Fruit fly (Drosophila melanogaster): ENCODE data around the gene CG34296.

The CG34296 gene

dm6 chr3R:29725577-29726240 lies 3.4 kb downstream of the CG34296 start, which contains the start of gene Kul (continued):
- TF ChIP-seq CG1621 (tag; optimal IDR thresholded peaks at IDR 0.05): peak; percentile 69
- TF ChIP-seq CG32006 (GFP tag; optimal IDR thresholded peaks at IDR 0.05): peak; percentile 51
- TF ChIP-seq OdsH (GFP tag; optimal IDR thresholded peaks at IDR 0.05): no peak
- TF ChIP-seq CG8632 (GFP tag; optimal IDR thresholded peaks at IDR 0.05): no peak
- no peak for TF ChIP-seq dsx (GFP tag; optimal IDR thresholded peaks at IDR 0.05; ENCODE audit: poor library complexity, severe bottlenecking)
- TF ChIP-seq CG6276 (GFP tag; optimal IDR thresholded peaks at IDR 0.05): peak; percentile 74
- TF ChIP-seq Eip78C (GFP tag): no peak
- TF ChIP-seq Hr38 (GFP tag; optimal IDR thresholded peaks at IDR 0.05): no peak
- no peak for TF ChIP-seq Hr39 (GFP tag; optimal IDR thresholded peaks at IDR 0.05)

dm6 chr3R:29726277-29726676 lies 3.9 kb downstream of the CG34296 start:
- TF ChIP-seq acj6 (GFP tag; optimal IDR thresholded peaks at IDR 0.05) (no peak), vri (GFP tag; optimal IDR thresholded peaks at IDR 0.05) (no peak), CG6163 (GFP tag; IDR thresholded peaks at IDR 0.05) (peak; percentile 24; the same call in 2 of the 3 replicates)

DNA sequence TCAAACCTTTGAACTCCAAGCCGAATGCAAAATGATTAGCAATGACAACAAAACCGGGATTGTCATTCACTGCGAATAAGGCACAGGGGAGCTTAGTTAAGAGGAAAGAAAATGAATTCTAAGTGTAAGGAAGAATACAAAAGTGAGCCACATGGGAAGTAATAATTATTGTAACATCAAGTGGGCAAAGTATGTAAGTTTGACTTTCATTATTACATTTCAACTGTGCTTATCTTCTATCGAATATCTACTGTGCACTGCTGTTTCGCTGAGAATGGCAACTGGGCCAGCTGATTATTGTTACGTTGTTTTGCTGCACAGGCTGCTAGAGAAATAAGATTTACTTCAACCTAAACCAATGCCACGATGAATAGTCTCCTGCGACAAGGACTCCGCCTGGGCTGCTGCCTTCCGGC lies 14.3 kb downstream of the CG34296 start, which contains the start of the genes CG7601 and CIA30:
CG7601 (minus strand) TSS at position 68 of the 416 bp plus-strand sequence.
CIA30 (plus strand) TSS at position 288 of the 416 bp plus-strand sequence.
- TF ChIP-seq achi (GFP tag; optimal IDR thresholded peaks at IDR 0.05): peak; percentile 98
- TF ChIP-seq CG11294 (GFP tag; IDR thresholded peaks at IDR 0.05): peak; percentile 100
- peak; percentile 95 for TF ChIP-seq Eip93F (GFP tag; optimal IDR thresholded peaks at IDR 0.05)
- TF ChIP-seq CG6854 (GFP tag; optimal IDR thresholded peaks at IDR 0.05): peak; percentile 97
- peak; percentile 98 for TF ChIP-seq Lpt (GFP tag; optimal IDR thresholded peaks at IDR 0.05)
- peak; percentile 98 for TF ChIP-seq CG6808 (GFP tag; optimal IDR thresholded peaks at IDR 0.05)
- TF ChIP-seq CG4318 (GFP tag; optimal IDR thresholded peaks at IDR 0.05): peak; percentile 97
- no peak for TF ChIP-seq fkh (GFP tag; optimal IDR thresholded peaks at IDR 0.05)
- peak; percentile 98 for TF ChIP-seq net (GFP tag; optimal IDR thresholded peaks at IDR 0.05)
- TF ChIP-seq dac (GFP tag; optimal IDR thresholded peaks at IDR 0.05): peak; percentile 98
- TF ChIP-seq topi (GFP tag; optimal IDR thresholded peaks at IDR 0.05): peak; percentile 100
- peak; percentile 100 for TF ChIP-seq svp (GFP tag)
- TF ChIP-seq CG8319 (GFP tag; optimal IDR thresholded peaks at IDR 0.05): peak; percentile 99
- TF ChIP-seq CG9139 (GFP tag; optimal IDR thresholded peaks at IDR 0.05): peak; percentile 98
- TF ChIP-seq Hr38 (GFP tag; optimal IDR thresholded peaks at IDR 0.05): peak; percentile 98
- peak; percentile 99 for TF ChIP-seq CG3032 (tag; optimal IDR thresholded peaks at IDR 0.05)
- peak; percentile 99 for TF ChIP-seq Eip75B (GFP tag; optimal IDR thresholded peaks at IDR 0.05)
- TF ChIP-seq Hr4 (GFP tag; optimal IDR thresholded peaks at IDR 0.05): peak; percentile 99
- peak; percentile 100 for TF ChIP-seq cyc (GFP tag; optimal IDR thresholded peaks at IDR 0.05)
- peak; percentile 99 for TF ChIP-seq CG10669 (GFP tag; optimal IDR thresholded peaks at IDR 0.05)
- peak; percentile 100 for TF ChIP-seq CG15336 (GFP tag; IDR thresholded peaks at IDR 0.05)
- peak; percentile 95 for TF ChIP-seq CG16779 (tag; optimal IDR thresholded peaks at IDR 0.05)
- TF ChIP-seq Smox (GFP tag; optimal IDR thresholded peaks at IDR 0.05): peak; percentile 99
- peak; percentile 99 for TF ChIP-seq CG6792 (GFP tag; optimal IDR thresholded peaks at IDR 0.05)
- peak; percentile 99 for TF ChIP-seq Sox14 (GFP tag; optimal IDR thresholded peaks at IDR 0.05)
- peak; percentile 99 for TF ChIP-seq acj6 (GFP tag; optimal IDR thresholded peaks at IDR 0.05)
- TF ChIP-seq ss (GFP tag; optimal IDR thresholded peaks at IDR 0.05): peak; percentile 96 to 98
- peak; percentile 99 for TF ChIP-seq pdm3 (GFP tag; optimal IDR thresholded peaks at IDR 0.05)
- TF ChIP-seq Sox102F (GFP tag; optimal IDR thresholded peaks at IDR 0.05): peak; percentile 98
- TF ChIP-seq fd85E (GFP tag; optimal IDR thresholded peaks at IDR 0.05): peak; percentile 96
- TF ChIP-seq spab (GFP tag; optimal IDR thresholded peaks at IDR 0.05): peak; percentile 99
- TF ChIP-seq vri (GFP tag; optimal IDR thresholded peaks at IDR 0.05): peak; percentile 98
- TF ChIP-seq CG11902 (GFP tag; optimal IDR thresholded peaks at IDR 0.05): peak; percentile 100
- peak; percentile 100 for TF ChIP-seq Eip78C (GFP tag)
- TF ChIP-seq Ets96B (tag; optimal IDR thresholded peaks at IDR 0.05): peak; percentile 98
- TF ChIP-seq CG6276 (GFP tag; optimal IDR thresholded peaks at IDR 0.05): peak; percentile 98
- TF ChIP-seq Gug (GFP tag; IDR thresholded peaks at IDR 0.05): peak; percentile 100
- peak; percentile 99 for TF ChIP-seq Sox15 (GFP tag; optimal IDR thresholded peaks at IDR 0.05)
- TF ChIP-seq CG32006 (GFP tag; optimal IDR thresholded peaks at IDR 0.05): peak; percentile 98
- TF ChIP-seq CG6163 (GFP tag; IDR thresholded peaks at IDR 0.05): peak; percentile 100
- TF ChIP-seq CG10631 (GFP tag; optimal IDR thresholded peaks at IDR 0.05): peak; percentile 99
